Worm (Caenorhabditis elegans) whole organism, young adult: Measurements from ENCODE around the gene npr-41.

Experiments used
- B0336.3 ChIP-seq: fragments of 200-800 bp; sonication (Bioruptor generic); IDR thresholded peaks from 2 replicates; pipeline ENCODE4 v1.3.6; 2022; ENCODE audit warnings: missing genetic modification characterization, missing compliant biosample characterization
- F10E7.11 ChIP-seq: sonication (generic microtip); optimal IDR thresholded peaks from 2 replicates; lab custom pipeline; 2017; ENCODE audit warnings: mild to moderate bottlenecking, missing genetic modification characterization, moderate library complexity, missing compliant biosample characterization
- F23B12.7 ChIP-seq: sonication (generic microtip); optimal IDR thresholded peaks from 2 replicates; lab custom pipeline; 2017; ENCODE audit warnings: missing genetic modification characterization, mild to moderate bottlenecking, missing compliant biosample characterization, antibody characterized with exemption, moderate library complexity; ENCODE audit not compliant: insufficient read depth
- F33H1.4 ChIP-seq: fragments of 200-800 bp; sonication (Bioruptor generic); IDR thresholded peaks from 2 replicates; pipeline ENCODE4 v1.3.6; 2022; ENCODE audit warnings: missing genetic modification reagents, missing genetic modification characterization, missing compliant biosample characterization
- K11D2.4 ChIP-seq: fragments of 200-800 bp; sonication (Bioruptor generic); IDR thresholded peaks from 2 replicates; pipeline ENCODE4 v1.3.6; 2022; ENCODE audit warnings: missing genetic modification reagents, missing genetic modification characterization, missing compliant biosample characterization
- K12H6.12 ChIP-seq: fragments of 200-800 bp; sonication (Bioruptor generic); optimal IDR thresholded peaks from 2 replicates; lab custom pipeline; 2018; ENCODE audit warnings: mild to moderate bottlenecking, missing genetic modification characterization, missing compliant biosample characterization
- T26A5.8 ChIP-seq: sonication (generic microtip); optimal IDR thresholded peaks from 2 replicates; lab custom pipeline; 2016; ENCODE audit warnings: missing genetic modification characterization, missing compliant biosample characterization
- Y53G8AR.9 ChIP-seq: fragments of 200-800 bp; sonication (Bioruptor generic); conservative IDR thresholded peaks from 2 replicates; pipeline ENCODE4 v1.3.6; 2022; ENCODE audit warnings: missing genetic modification reagents, missing genetic modification characterization, missing compliant biosample characterization
- Y56A3A.18 ChIP-seq: fragments of 200-800 bp; sonication (Bioruptor generic); IDR thresholded peaks from 2 replicates; pipeline ENCODE4 v1.3.6; 2022; ENCODE audit warnings: missing genetic modification reagents, missing genetic modification characterization, missing compliant biosample characterization
- aptf-2 ChIP-seq: fragments of 200-800 bp; sonication (Bioruptor generic); conservative IDR thresholded peaks from 2 replicates; pipeline ENCODE4 v1.3.6; 2022; ENCODE audit warnings: missing genetic modification reagents, missing genetic modification characterization, missing compliant biosample characterization
- athp-1 ChIP-seq: sonication (generic microtip); optimal IDR thresholded peaks from 2 replicates; lab custom pipeline; 2017; ENCODE audit warnings: mild to moderate bottlenecking, missing genetic modification characterization, missing compliant biosample characterization
- cebp-1 ChIP-seq, 2 experiments: fragments of 200-800 bp in 1 of 2; sonication (Bioruptor generic) in 1 of 2; sonication (generic microtip) in 1 of 2; IDR thresholded peaks in 1 of 2; optimal IDR thresholded peaks in 1 of 2; 2 replicates each; pipeline versions ENCODE4 v1.3.6 to Lab custom; 2017 to 2022; ENCODE audit warnings: missing compliant biosample characterization in 2 of 2, missing genetic modification characterization in 2 of 2, mild to moderate bottlenecking in 1 of 2, missing genetic modification reagents in 1 of 2, moderate library complexity in 1 of 2
- ceh-100 ChIP-seq: fragments of 200-800 bp; sonication (Bioruptor generic); IDR thresholded peaks from 2 replicates; pipeline ENCODE4 v1.3.6; 2022; ENCODE audit warnings: missing genetic modification reagents, missing genetic modification characterization, missing compliant biosample characterization
- dox-1 ChIP-seq: fragments of 200-800 bp; sonication (Bioruptor generic); IDR thresholded peaks from 2 replicates; pipeline ENCODE4 v1.3.6; 2022; ENCODE audit warnings: missing genetic modification reagents, missing genetic modification characterization, missing compliant biosample characterization
- fkh-3 ChIP-seq: sonication (generic microtip); optimal IDR thresholded peaks from 2 replicates; lab custom pipeline; 2016; ENCODE audit warnings: mild to moderate bottlenecking, missing genetic modification characterization, missing compliant biosample characterization
- hmg-1.2 ChIP-seq: fragments of 200-800 bp; sonication (Bioruptor generic); IDR thresholded peaks from 2 replicates; pipeline ENCODE4 v1.3.6; 2022; ENCODE audit warnings: missing genetic modification reagents, missing genetic modification characterization, missing compliant biosample characterization
- hsf-1 ChIP-seq: fragments of 200-800 bp; sonication (Bioruptor generic); IDR thresholded peaks from 2 replicates; pipeline ENCODE4 v1.3.6; 2022; ENCODE audit warnings: missing genetic modification reagents, missing genetic modification characterization, missing compliant biosample characterization
- lag-1 ChIP-seq: fragments of 200-800 bp; sonication (Bioruptor generic); IDR thresholded peaks from 2 replicates; pipeline ENCODE4 v1.3.6; 2022; ENCODE audit warnings: missing genetic modification reagents, missing genetic modification characterization, missing compliant biosample characterization
- lin-26 ChIP-seq: fragments of 200-800 bp; sonication (Bioruptor generic); IDR thresholded peaks from 2 replicates; pipeline ENCODE4 v1.3.6; 2022; ENCODE audit warnings: missing genetic modification reagents, missing genetic modification characterization, missing compliant biosample characterization
- lin-40 ChIP-seq: sonication (generic microtip); optimal IDR thresholded peaks from 2 replicates; lab custom pipeline; 2016; ENCODE audit warnings: missing genetic modification characterization, mild to moderate bottlenecking, missing compliant biosample characterization, missing genotype, missing genetic modification reagents
- lsl-1 ChIP-seq: fragments of 200-800 bp; sonication (Bioruptor generic); optimal IDR thresholded peaks from 2 replicates; lab custom pipeline; 2018; ENCODE audit warnings: mild to moderate bottlenecking, missing genetic modification characterization, moderate library complexity, missing compliant biosample characterization
- madf-6 ChIP-seq: fragments of 200-800 bp; sonication (Bioruptor generic); IDR thresholded peaks from 2 replicates; pipeline ENCODE4 v1.3.6; 2022; ENCODE audit warnings: missing genetic modification reagents, missing genetic modification characterization, missing compliant biosample characterization
- nfyb-1 ChIP-seq: fragments of 200-800 bp; sonication (Bioruptor generic); IDR thresholded peaks from 2 replicates; pipeline ENCODE4 v1.3.6; 2022; ENCODE audit warnings: missing genetic modification reagents, missing genetic modification characterization, missing compliant biosample characterization
- nhr-120 ChIP-seq: fragments of 200-800 bp; sonication (Bioruptor generic); IDR thresholded peaks from 2 replicates; pipeline ENCODE4 v1.3.6; 2022; ENCODE audit warnings: missing genetic modification characterization, missing compliant biosample characterization
- nhr-90 ChIP-seq: sonication (generic microtip); optimal IDR thresholded peaks from 2 replicates; lab custom pipeline; 2016; ENCODE audit warnings: missing genotype, mild to moderate bottlenecking, missing genetic modification characterization, missing compliant biosample characterization
- rec-8 ChIP-seq, 2 experiments: sonication (generic microtip); optimal IDR thresholded peaks; 2 replicates each; lab custom pipeline; 2016; ENCODE audit warnings: mild to moderate bottlenecking in 2 of 2, missing genetic modification characterization in 2 of 2, missing genetic modification reagents in 2 of 2, missing genotype in 2 of 2, missing biosample characterization in 1 of 2, missing compliant biosample characterization in 1 of 2, moderate library complexity in 1 of 2
- repo-1 ChIP-seq: sonication (generic microtip); optimal IDR thresholded peaks from 2 replicates; lab custom pipeline; 2017; ENCODE audit warnings: mild to moderate bottlenecking, missing genetic modification characterization, missing compliant biosample characterization
- rpc-1 ChIP-seq, 2 experiments: fragments of 150-350 bp in 1 of 2; sonication (generic microtip) in 1 of 2; optimal IDR thresholded peaks; 2 replicates each; lab custom pipeline; 2014 to 2018; ENCODE audit warnings: missing biosample characterization in 1 of 2, missing genetic modification characterization in 1 of 2, missing genetic modification reagents in 1 of 2, missing genotype in 1 of 2
- sdz-38 ChIP-seq: sonication (generic microtip); optimal IDR thresholded peaks from 2 replicates; lab custom pipeline; 2016; ENCODE audit warnings: missing genotype, missing genetic modification characterization, missing compliant biosample characterization
- somi-1 ChIP-seq: fragments of 200-800 bp; sonication (Bioruptor generic); optimal IDR thresholded peaks from 2 replicates; lab custom pipeline; 2018; ENCODE audit warnings: mild to moderate bottlenecking, missing genetic modification characterization, missing compliant biosample characterization
- unc-62 ChIP-seq: fragments of 150-350 bp; optimal IDR thresholded peaks from 2 replicates; lab custom pipeline; 2014; ENCODE audit warnings: missing biosample characterization, missing genetic modification reagents, missing genetic modification characterization
- ztf-25 ChIP-seq: fragments of 200-800 bp; sonication (Bioruptor generic); IDR thresholded peaks from 2 replicates; pipeline ENCODE4 v1.3.6; 2022; ENCODE audit warnings: missing genetic modification reagents, missing genetic modification characterization, missing compliant biosample characterization
- ztf-3 ChIP-seq: fragments of 200-800 bp; sonication (Bioruptor generic); optimal IDR thresholded peaks from 2 replicates; lab custom pipeline; 2018; ENCODE audit warnings: mild to moderate bottlenecking, missing genetic modification characterization, missing compliant biosample characterization
- ztf-6 ChIP-seq: fragments of 200-800 bp; sonication (Bioruptor generic); IDR thresholded peaks from 2 replicates; pipeline ENCODE4 v1.3.6; 2022; ENCODE audit warnings: missing genetic modification reagents, missing genetic modification characterization, missing compliant biosample characterization

The npr-41 gene

ce11 chrII:11495307-11495706, 15.2 kb upstream of the npr-41 start, which contains the start of the genes ooc-3 and B0334.4:
TSS of gene ooc-3 (minus strand) at chrII:11495321.
TSS of gene B0334.4 (plus strand) at chrII:11495692.
- TF ChIP-seq rpc-1 (optimal IDR thresholded peaks at IDR 0.05; lab: Kevin White, UChicago) = no peak
- no peak for TF ChIP-seq rpc-1 (tag; optimal IDR thresholded peaks at IDR 0.05; lab: Kevin White, UChicago)
- TF ChIP-seq cebp-1 (GFP tag; IDR thresholded peaks at IDR 0.05; lab: Robert Waterston, UW) = peak; percentile 53; the same call in 1 of the 2 replicates
- peak; percentile 91 for TF ChIP-seq cebp-1 (tag; optimal IDR thresholded peaks at IDR 0.05; lab: Kevin White, UChicago)
- TF ChIP-seq F33H1.4 (GFP tag; lab: Robert Waterston, UW) = no peak
- TF ChIP-seq, all 124 proteins: peak for 1

- TF ChIP-seq lag-1 (GFP tag; lab: Robert Waterston, UW) = no peak
- TF ChIP-seq ztf-3 = no peak
- TF ChIP-seq rec-8 (tag; optimal IDR thresholded peaks at IDR 0.05; lab: Kevin White, UChicago) = no peak
- TF ChIP-seq K11D2.4 = no peak
- no peak for TF ChIP-seq F10E7.11 (tag; lab: Kevin White, UChicago)
- TF ChIP-seq nhr-90 = no peak
- no peak for TF ChIP-seq aptf-2 (GFP tag; lab: Robert Waterston, UW)
- TF ChIP-seq ceh-100 (GFP tag; lab: Robert Waterston, UW) = no peak
- TF ChIP-seq sdz-38 = no peak
- TF ChIP-seq fkh-3 = no peak
- TF ChIP-seq lin-26 (GFP tag; lab: Robert Waterston, UW) = no peak
- no peak for TF ChIP-seq nhr-120 (GFP tag; lab: Robert Waterston, UW)
- TF ChIP-seq Y56A3A.18 (GFP tag; lab: Robert Waterston, UW) = no peak
- no peak for TF ChIP-seq T26A5.8
These were observed 14.7 kb upstream of the npr-41 start for ce11 chrII:11495806-11496205.

- peak; percentile 22; the same call in 1 of the 2 replicates for TF ChIP-seq hmg-1.2
- TF ChIP-seq repo-1 (tag; lab: Kevin White, UChicago) = peak; percentile 9
- TF ChIP-seq F23B12.7 (tag; lab: Kevin White, UChicago) = no peak
- TF ChIP-seq somi-1 (GFP tag; lab: Kevin White, UChicago) = peak; percentile 10
- TF ChIP-seq madf-6 (GFP tag; lab: Robert Waterston, UW) = peak; percentile 36; the same call in 1 of the 2 replicates
- no peak for TF ChIP-seq ztf-6 (GFP tag; lab: Robert Waterston, UW)
- TF ChIP-seq dox-1 = 0 out of 2 replicates have a peak, but pooled peaks have one; percentile 5
- TF ChIP-seq, all 124 proteins: peak for 5
These were observed 13.7 kb upstream of the npr-41 start, which contains the start of gene emc-5 for ce11 chrII:11496767-11497166. TSS of gene emc-5 (plus strand) at chrII:11496780.

- no peak for TF ChIP-seq Y53G8AR.9
- no peak for TF ChIP-seq ztf-25 (GFP tag; lab: Robert Waterston, UW)
- no peak for TF ChIP-seq athp-1 (tag; lab: Kevin White, UChicago)
- TF ChIP-seq nfyb-1 = no peak
- no peak for TF ChIP-seq unc-62 (GFP tag; lab: Kevin White, UChicago)
- TF ChIP-seq lsl-1 (GFP tag; lab: Kevin White, UChicago) = no peak
- no peak for TF ChIP-seq aptf-2 (GFP tag; lab: Robert Waterston, UW)
- no peak for TF ChIP-seq B0336.3
- no peak for TF ChIP-seq hsf-1 (GFP tag; lab: Robert Waterston, UW)
- TF ChIP-seq lin-40 = no peak
- TF ChIP-seq K12H6.12 (tag; lab: Kevin White, UChicago) = no peak
These were observed 13.1 kb upstream of the npr-41 start, which contains the start of gene B0334.5 for ce11 chrII:11497365-11497764. TSS of gene B0334.5 (plus strand) at chrII:11497665.
